Worm (Caenorhabditis elegans): ENCODE results near the gene lir-2.

DNA sequence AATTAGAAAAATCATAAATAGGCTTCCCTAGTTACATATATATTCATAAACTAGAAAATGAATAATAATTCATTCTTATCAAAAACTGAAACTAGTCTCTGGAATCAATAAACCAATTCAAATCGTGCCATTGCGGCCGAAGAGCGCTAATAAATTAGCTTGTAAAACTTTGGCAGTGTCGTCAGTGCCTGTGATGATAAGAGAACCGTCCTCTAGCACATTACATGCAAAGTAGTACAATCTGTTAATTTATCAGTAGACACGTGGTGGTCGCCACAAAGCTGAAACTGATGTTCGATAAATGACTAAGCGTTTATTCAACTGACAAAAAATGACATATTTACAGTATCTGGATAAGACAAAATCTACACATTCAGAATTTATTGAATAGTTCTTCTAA lies 28.6 kb downstream of the lir-2 start:
- TF ChIP-seq zag-1 (tag; optimal IDR thresholded peaks at IDR 0.05) (no peak), egl-13 (tag; optimal IDR thresholded peaks at IDR 0.05) (no peak), mef-2 (tag; optimal IDR thresholded peaks at IDR 0.05) (no peak)
